Worm (Caenorhabditis elegans) whole organism, young adult: ENCODE measurements around the gene end-1.

Source experiments
- F49E8.2 ChIP-seq: sonication (generic microtip); optimal IDR thresholded peaks from 3 replicates; lab custom pipeline; 2017; ENCODE audit warnings: missing genetic modification characterization, mild to moderate bottlenecking, missing compliant biosample characterization, antibody characterized with exemption, moderate library complexity; ENCODE audit not compliant: insufficient read depth
- K12H6.12 ChIP-seq: fragments of 200-800 bp; sonication (Bioruptor generic); optimal IDR thresholded peaks from 2 replicates; lab custom pipeline; 2018; ENCODE audit warnings: mild to moderate bottlenecking, missing genetic modification characterization, missing compliant biosample characterization
- hmg-1.2 ChIP-seq: fragments of 200-800 bp; sonication (Bioruptor generic); IDR thresholded peaks from 2 replicates; pipeline ENCODE4 v1.3.6; 2022; ENCODE audit warnings: missing genetic modification reagents, missing genetic modification characterization, missing compliant biosample characterization
- pha-4 ChIP-seq: fragments of 150-350 bp; sonication (generic microtip); optimal IDR thresholded peaks from 2 replicates; lab custom pipeline; 2014; ENCODE audit warnings: missing biosample characterization, missing genetic modification reagents, missing genetic modification characterization
- rec-8 ChIP-seq, 2 experiments: sonication (generic microtip); optimal IDR thresholded peaks; 2 replicates each; lab custom pipeline; 2016; ENCODE audit warnings: mild to moderate bottlenecking in 2 of 2, missing genetic modification characterization in 2 of 2, missing genetic modification reagents in 2 of 2, missing genotype in 2 of 2, missing biosample characterization in 1 of 2, missing compliant biosample characterization in 1 of 2, moderate library complexity in 1 of 2

DNA sequence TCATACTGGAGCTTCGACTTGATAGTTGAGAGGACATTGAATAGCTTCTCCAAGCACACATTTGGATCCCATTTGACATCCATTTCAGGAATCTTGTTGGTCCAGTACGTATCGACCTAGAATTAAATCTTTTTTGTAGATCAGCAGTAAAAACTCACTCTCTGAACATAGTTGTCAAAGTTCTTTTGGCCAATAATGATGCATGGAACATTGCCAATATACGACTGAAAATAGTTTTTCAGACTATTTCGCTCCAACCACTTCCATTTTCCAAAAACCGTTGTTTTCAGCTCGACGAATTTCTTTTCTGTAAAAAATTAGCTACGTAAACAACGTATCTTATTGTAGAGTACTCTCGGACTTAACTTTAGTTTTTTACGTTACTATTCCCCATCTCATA is 3.3 kb upstream of the end-1 start:
- TF ChIP-seq pha-4 (tag; lab: Kevin White, UChicago) (no peak), hmg-1.2 (GFP tag; lab: Robert Waterston, UW) (no peak), rec-8 (tag; optimal IDR thresholded peaks at IDR 0.05; lab: Kevin White, UChicago) (no peak), K12H6.12 (no peak), F49E8.2 (no peak)
